Worm (Caenorhabditis elegans): ENCODE results near the gene dop-3.

DNA sequence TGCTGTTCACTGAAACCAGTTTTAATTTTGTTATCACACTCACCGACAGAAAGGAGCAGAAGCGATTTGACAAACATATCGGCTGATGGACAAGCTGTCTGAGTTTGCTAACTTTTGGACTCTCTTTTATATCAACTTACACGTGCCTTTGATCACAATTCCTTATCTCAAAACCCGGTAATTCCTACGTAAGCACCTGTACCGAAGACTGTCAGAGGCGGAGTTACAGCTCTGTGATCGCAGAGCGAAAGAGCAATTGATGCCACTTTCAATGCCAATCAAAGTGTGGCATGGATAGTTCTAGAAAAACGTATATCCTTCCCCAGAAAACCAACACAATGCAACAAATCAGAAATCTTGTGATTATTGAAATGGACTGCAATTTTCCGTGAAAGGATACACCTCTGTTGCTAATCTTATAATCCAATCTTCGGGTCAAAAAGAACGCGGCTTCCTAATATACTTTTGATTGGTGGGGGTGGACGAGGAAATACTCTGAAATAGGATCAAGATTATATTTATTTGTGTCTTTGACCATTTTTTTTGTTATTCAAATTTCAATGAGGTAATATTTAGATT is 32.7 kb downstream of the dop-3 start, which contains the start of gene ilys-5:
- TF ChIP-seq sptf-2 (GFP tag; optimal IDR thresholded peaks at IDR 0.05) (no peak), pha-4 (tag; optimal IDR thresholded peaks at IDR 0.05) (no peak), hmg-20 (GFP tag; IDR thresholded peaks at IDR 0.05) (no peak), dpff-1 (tag; optimal IDR thresholded peaks at IDR 0.05) (no peak), nhr-90 (tag; optimal IDR thresholded peaks at IDR 0.05) (no peak), sea-2 (GFP tag; IDR thresholded peaks at IDR 0.05) (no peak), somi-1 (GFP tag; optimal IDR thresholded peaks at IDR 0.05) (no peak), dpl-1 (GFP tag; optimal IDR thresholded peaks at IDR 0.05) (no peak), unc-130 (GFP tag; optimal IDR thresholded peaks at IDR 0.05) (no peak), madf-8 (GFP tag; conservative IDR thresholded peaks at IDR 0.05) (no peak), ceh-100 (GFP tag; IDR thresholded peaks at IDR 0.05) (no peak), F22D6.2 (tag; optimal IDR thresholded peaks at IDR 0.05) (no peak), xnd-1 (tag; optimal IDR thresholded peaks at IDR 0.05) (no peak)
